Worm (Caenorhabditis elegans) whole organism, L4 larva: ENCODE measurements around the gene F49C12.15.
"Not testable (repeated sequence)": the region's sequence is repeated elsewhere in the genome, so short reads cannot be mapped to it uniquely, and the experiment has no call there.

Source experiments
- F10B5.3 ChIP-seq: sonication (generic microtip); optimal IDR thresholded peaks from 2 replicates; lab custom pipeline; 2016; ENCODE audit warnings: mild to moderate bottlenecking, missing genetic modification characterization, missing compliant biosample characterization
- R02D3.7 ChIP-seq: fragments of 150-350 bp; sonication (generic microtip); optimal IDR thresholded peaks from 3 replicates; lab custom pipeline; 2014; ENCODE audit warnings: missing biosample characterization, missing genetic modification characterization
- T20F7.1 ChIP-seq: fragments of 200-800 bp; sonication (Bioruptor generic); optimal IDR thresholded peaks from 2 replicates; lab custom pipeline; 2018; ENCODE audit warnings: mild to moderate bottlenecking, missing genetic modification characterization, missing compliant biosample characterization
- T26A8.4 ChIP-seq: fragments of 200-800 bp; sonication (Bioruptor generic); IDR thresholded peaks from 2 replicates; pipeline ENCODE4 v1.3.6; 2022; ENCODE audit warnings: missing genetic modification characterization, missing compliant biosample characterization
- ZK337.2 ChIP-seq: fragments of 200-800 bp; sonication (Bioruptor generic); IDR thresholded peaks from 2 replicates; pipeline ENCODE4 v1.3.6; 2022; ENCODE audit warnings: missing genetic modification reagents, missing genetic modification characterization, missing compliant biosample characterization
- aha-1 ChIP-seq: fragments of 150-350 bp; peaks from one replicate; lab custom pipeline; 2014; ENCODE audit warnings: missing biosample characterization, missing genetic modification characterization
- aly-2 ChIP-seq: sonication (generic microtip); optimal IDR thresholded peaks from 2 replicates; lab custom pipeline; 2018; ENCODE audit warnings: missing biosample characterization, missing genetic modification characterization
- ama-1 ChIP-seq: fragments of 150-350 bp; optimal IDR thresholded peaks from 2 replicates; lab custom pipeline; 2014; ENCODE audit warnings: inconsistent platforms, mixed read lengths
- ceh-20 ChIP-seq: fragments of 200-800 bp; sonication (Bioruptor generic); IDR thresholded peaks from 2 replicates; pipeline ENCODE4 v1.3.6; 2022; ENCODE audit warnings: missing genetic modification reagents, missing genetic modification characterization, missing compliant biosample characterization
- ceh-32 ChIP-seq: sonication (generic microtip); optimal IDR thresholded peaks from 2 replicates; lab custom pipeline; 2016; ENCODE audit warnings: mild to moderate bottlenecking, missing genetic modification characterization, missing compliant biosample characterization; ENCODE audit not compliant: poor library complexity
- ceh-62 ChIP-seq: sonication (generic microtip); optimal IDR thresholded peaks from 2 replicates; lab custom pipeline; 2017; ENCODE audit warnings: missing biosample characterization, missing genetic modification characterization
- ctbp-1 ChIP-seq: fragments of 200-800 bp; sonication (Bioruptor generic); IDR thresholded peaks from 2 replicates; pipeline ENCODE4 v1.3.6; 2022; ENCODE audit warnings: missing genetic modification reagents, missing genetic modification characterization, missing compliant biosample characterization
- daf-16 ChIP-seq, 3 experiments: sonication (generic microtip); optimal IDR thresholded peaks; 2 replicates each; lab custom pipeline; 2016 to 2017; ENCODE audit warnings: missing genetic modification characterization in 3 of 3, missing genetic modification reagents in 3 of 3, mild to moderate bottlenecking in 2 of 3, missing compliant biosample characterization in 2 of 3, missing biosample characterization in 1 of 3, moderate library complexity in 1 of 3
- daf-8 ChIP-seq: fragments of 200-800 bp; sonication (Bioruptor generic); IDR thresholded peaks from 2 replicates; pipeline ENCODE4 v1.3.6; 2022; ENCODE audit warnings: missing genetic modification characterization, missing compliant biosample characterization
- dmd-8 ChIP-seq: fragments of 200-800 bp; sonication (Bioruptor generic); IDR thresholded peaks from 2 replicates; pipeline ENCODE4 v1.3.6; 2022; ENCODE audit warnings: missing genetic modification characterization, missing compliant biosample characterization
- egl-27 ChIP-seq: sonication (generic microtip); optimal IDR thresholded peaks from 3 replicates; lab custom pipeline; 2017; ENCODE audit warnings: missing biosample characterization, missing genetic modification reagents, missing genetic modification characterization
- fkh-10 ChIP-seq: fragments of 150-350 bp; optimal IDR thresholded peaks from 2 replicates; lab custom pipeline; 2014; ENCODE audit warnings: missing biosample characterization, missing genetic modification reagents, missing genetic modification characterization
- gei-8 ChIP-seq: fragments of 200-800 bp; sonication (Bioruptor generic); optimal IDR thresholded peaks from 2 replicates; lab custom pipeline; 2018; ENCODE audit warnings: mild to moderate bottlenecking, missing genetic modification characterization, missing compliant biosample characterization
- hif-1 ChIP-seq, 2 experiments: sonication (generic microtip); optimal IDR thresholded peaks; 2 replicates each; lab custom pipeline; 2016 to 2017; ENCODE audit warnings: missing compliant biosample characterization in 2 of 2, missing genetic modification characterization in 2 of 2, missing genetic modification reagents in 2 of 2, missing genotype in 2 of 2, mild to moderate bottlenecking in 1 of 2
- hlh-11 ChIP-seq: fragments of 200-800 bp; sonication (Bioruptor generic); optimal IDR thresholded peaks from 2 replicates; lab custom pipeline; 2018; ENCODE audit warnings: mild to moderate bottlenecking, missing genetic modification characterization, missing compliant biosample characterization
- hmg-1.1 ChIP-seq: fragments of 200-800 bp; sonication (Bioruptor generic); IDR thresholded peaks from 2 replicates; pipeline ENCODE4 v1.3.6; 2022; ENCODE audit warnings: missing genetic modification reagents, missing genetic modification characterization, missing compliant biosample characterization
- jun-1 ChIP-seq: fragments of 150-350 bp; optimal IDR thresholded peaks from 2 replicates; lab custom pipeline; 2014; ENCODE audit warnings: missing biosample characterization, missing genetic modification reagents, missing genetic modification characterization
- lim-7 ChIP-seq: fragments of 200-800 bp; sonication (Bioruptor generic); IDR thresholded peaks from 2 replicates; pipeline ENCODE4 v1.3.6; 2022; ENCODE audit warnings: missing genetic modification characterization, missing compliant biosample characterization
- lin-1 ChIP-seq: fragments of 200-800 bp; sonication (Bioruptor generic); IDR thresholded peaks from 2 replicates; pipeline ENCODE4 v1.3.6; 2022; ENCODE audit warnings: missing genetic modification reagents, missing genetic modification characterization, missing compliant biosample characterization
- lin-15B ChIP-seq: fragments of 150-350 bp; sonication (generic microtip); optimal IDR thresholded peaks from 3 replicates; lab custom pipeline; 2014; ENCODE audit warnings: missing biosample characterization, missing genetic modification characterization
- lin-29 ChIP-seq: fragments of 200-800 bp; sonication (Bioruptor generic); IDR thresholded peaks from 2 replicates; pipeline ENCODE4 v1.3.6; 2022; ENCODE audit warnings: missing genetic modification reagents, missing genetic modification characterization, missing compliant biosample characterization
- madf-9 ChIP-seq: fragments of 200-800 bp; sonication (Bioruptor generic); conservative IDR thresholded peaks from 2 replicates; pipeline ENCODE4 v1.3.6; 2022; ENCODE audit warnings: missing genetic modification reagents, missing genetic modification characterization, missing compliant biosample characterization
- mdl-1 ChIP-seq, 2 experiments: fragments of 150-350 bp in 1 of 2; sonication (generic microtip) in 1 of 2; optimal IDR thresholded peaks; 2 replicates each; lab custom pipeline; 2014 to 2017; ENCODE audit warnings: missing biosample characterization in 2 of 2, missing genetic modification characterization in 2 of 2
- mes-2 ChIP-seq: sonication (generic microtip); optimal IDR thresholded peaks from 2 replicates; lab custom pipeline; 2016; ENCODE audit warnings: missing genotype, mild to moderate bottlenecking, missing genetic modification characterization, missing compliant biosample characterization; ENCODE audit not compliant: poor library complexity, severe bottlenecking
- mxl-3 ChIP-seq: fragments of 200-800 bp; sonication (Bioruptor generic); optimal IDR thresholded peaks from 2 replicates; lab custom pipeline; 2018; ENCODE audit warnings: mild to moderate bottlenecking, missing genetic modification characterization, missing compliant biosample characterization
- nhr-11 ChIP-seq: fragments of 150-350 bp; optimal IDR thresholded peaks from 2 replicates; lab custom pipeline; 2014; ENCODE audit warnings: missing biosample characterization, missing genetic modification characterization
- nhr-237 ChIP-seq: sonication (generic microtip); optimal IDR thresholded peaks from 2 replicates; lab custom pipeline; 2017; ENCODE audit warnings: missing biosample characterization, missing genetic modification characterization
- nhr-41 ChIP-seq: fragments of 200-800 bp; sonication (Bioruptor generic); IDR thresholded peaks from 2 replicates; pipeline ENCODE4 v1.3.6; 2022; ENCODE audit warnings: missing genetic modification reagents, missing genetic modification characterization, missing compliant biosample characterization
- nhr-48 ChIP-seq: sonication (generic microtip); optimal IDR thresholded peaks from 2 replicates; lab custom pipeline; 2016; ENCODE audit warnings: mild to moderate bottlenecking, missing genetic modification characterization, missing compliant biosample characterization
- php-3 ChIP-seq: fragments of 200-800 bp; sonication (Bioruptor generic); IDR thresholded peaks from 2 replicates; pipeline ENCODE4 v1.3.6; 2022; ENCODE audit warnings: missing genetic modification reagents, missing genetic modification characterization, missing compliant biosample characterization
- pqm-1 ChIP-seq: sonication (generic microtip); optimal IDR thresholded peaks from 2 replicates; lab custom pipeline; 2017; ENCODE audit warnings: missing biosample characterization, missing genetic modification characterization
- rbr-2 ChIP-seq: sonication (generic microtip); optimal IDR thresholded peaks from 2 replicates; lab custom pipeline; 2016; ENCODE audit warnings: missing genotype, missing genetic modification characterization, missing compliant biosample characterization
- sdz-12 ChIP-seq: fragments of 200-800 bp; sonication (Bioruptor generic); optimal IDR thresholded peaks from 2 replicates; lab custom pipeline; 2018; ENCODE audit warnings: mild to moderate bottlenecking, missing genetic modification characterization, missing compliant biosample characterization
- snpc-1.2 ChIP-seq: fragments of 200-800 bp; sonication (Bioruptor generic); IDR thresholded peaks from 2 replicates; pipeline ENCODE4 v1.3.6; 2022; ENCODE audit warnings: missing genetic modification reagents, missing genetic modification characterization, missing compliant biosample characterization
- zag-1 ChIP-seq: fragments of 150-350 bp; optimal IDR thresholded peaks from 2 replicates; lab custom pipeline; 2014; ENCODE audit warnings: missing biosample characterization, missing genetic modification characterization
- zfp-2 ChIP-seq: sonication (generic microtip); optimal IDR thresholded peaks from 2 replicates; lab custom pipeline; 2016; ENCODE audit warnings: mild to moderate bottlenecking, missing genetic modification characterization, missing compliant biosample characterization
- zip-11 ChIP-seq: fragments of 200-800 bp; sonication (Bioruptor generic); IDR thresholded peaks from 2 replicates; pipeline ENCODE4 v1.3.6; 2022; ENCODE audit warnings: missing genetic modification characterization, missing compliant biosample characterization
- zip-2 ChIP-seq: fragments of 150-350 bp; optimal IDR thresholded peaks from 2 replicates; lab custom pipeline; 2014; ENCODE audit warnings: missing biosample characterization, missing genetic modification characterization
- ztf-7 ChIP-seq: fragments of 150-350 bp; optimal IDR thresholded peaks from 2 replicates; lab custom pipeline; 2014; ENCODE audit warnings: missing biosample characterization, missing genetic modification characterization

The F49C12.15 gene

DNA sequence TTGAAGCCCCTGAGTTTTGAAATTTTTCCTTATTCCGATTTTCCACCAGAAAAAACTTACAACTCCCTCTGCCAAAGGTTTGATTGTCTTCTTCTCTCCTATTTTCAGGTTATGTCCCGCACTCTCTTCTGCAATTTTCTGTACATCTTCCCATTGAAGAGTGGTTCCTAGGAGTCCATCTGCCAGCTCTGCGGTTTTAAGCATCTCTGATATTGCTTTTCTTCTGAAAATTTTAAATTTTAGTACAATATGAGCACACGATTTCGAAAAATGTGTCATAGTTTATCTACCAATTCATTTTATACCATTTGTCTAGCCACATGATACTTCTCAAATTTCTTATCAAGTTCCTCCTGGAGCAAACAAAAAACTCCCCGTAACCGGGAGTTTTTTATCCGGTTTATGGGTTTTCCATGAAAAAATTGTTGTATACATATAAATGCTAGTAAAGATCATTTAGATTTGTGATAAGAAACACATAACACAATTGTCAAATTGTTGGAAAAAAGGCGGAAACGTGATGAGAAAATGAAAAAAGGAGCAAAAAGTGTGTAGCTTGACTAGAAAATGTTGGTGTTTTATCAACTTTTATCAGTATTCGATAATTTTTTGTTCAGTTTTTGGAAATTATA lies 13.2 kb upstream of the F49C12.15 start (continued):
- peak in 1 of 2 experiments; percentile 43 for TF ChIP-seq mdl-1 (tag; optimal IDR thresholded peaks at IDR 0.05; lab: Kevin White, UChicago)
- TF ChIP-seq zfp-2 (tag; lab: Kevin White, UChicago), result no peak
- TF ChIP-seq daf-16 (GFP tag; optimal IDR thresholded peaks at IDR 0.05; lab: Kevin White, UChicago), result no peak
- peak; percentile 62 for TF ChIP-seq daf-16 (tag; optimal IDR thresholded peaks at IDR 0.05; lab: Kevin White, UChicago)
- TF ChIP-seq fkh-10 (GFP tag; lab: Kevin White, UChicago), result no peak
- TF ChIP-seq sdz-12, result no peak
- TF ChIP-seq F10B5.3 (tag; lab: Kevin White, UChicago), result no peak
- TF ChIP-seq nhr-11 (tag; lab: Kevin White, UChicago), result no peak
- TF ChIP-seq daf-8 (GFP tag; lab: Robert Waterston, UW), result no peak
- no peak for TF ChIP-seq hif-1 (tag; optimal IDR thresholded peaks at IDR 0.05; lab: Kevin White, UChicago)
- TF ChIP-seq jun-1, result no peak
- TF ChIP-seq lin-29 (GFP tag; lab: Robert Waterston, UW), result no peak
- no peak for TF ChIP-seq nhr-48 (tag; lab: Kevin White, UChicago)
- no peak for TF ChIP-seq zip-11
- peak; percentile 13 for TF ChIP-seq T20F7.1 (GFP tag; lab: Kevin White, UChicago)
- TF ChIP-seq hmg-1.1 (GFP tag; lab: Robert Waterston, UW), result no peak
- TF ChIP-seq R02D3.7 (tag; lab: Kevin White, UChicago), result no peak
- TF ChIP-seq lin-1 (GFP tag; lab: Robert Waterston, UW), result peak; percentile 20; the same call in 1 of the 2 replicates
- no peak for TF ChIP-seq ceh-32 (tag; lab: Kevin White, UChicago)
- 0 out of 2 replicates have a peak, but pooled peaks have one; percentile 32 for TF ChIP-seq php-3 (GFP tag; lab: Robert Waterston, UW)

DNA sequence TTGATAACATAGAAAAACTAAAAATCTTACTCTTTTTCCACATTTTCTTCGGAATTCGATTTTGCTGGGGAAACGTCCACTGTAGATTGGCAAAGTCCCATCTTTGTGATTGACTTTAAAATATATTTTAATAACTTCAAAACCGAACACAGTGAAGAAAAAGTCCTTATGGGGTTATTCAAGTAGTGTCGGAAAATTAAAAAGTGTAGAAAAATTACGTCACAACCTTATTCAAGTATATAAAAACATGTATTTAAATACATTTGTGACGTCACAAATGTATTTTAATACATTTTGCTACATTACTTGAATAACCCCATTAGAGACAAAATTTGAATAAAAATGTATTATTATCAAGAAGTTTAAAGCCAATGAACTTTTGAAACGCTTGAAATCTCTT lies 11.4 kb upstream of the F49C12.15 start, which contains the start of gene F49C12.7:
F49C12.7 (minus strand) TSS at position 101 of the 400 bp plus-strand sequence.
- not testable (repeated sequence) for TF ChIP-seq ceh-62, nhr-237, ztf-7 (tag; lab: Kevin White, UChicago)

- peak; percentile 83 for TF ChIP-seq mes-2
- TF ChIP-seq mdl-1 (tag; optimal IDR thresholded peaks at IDR 0.05; lab: Kevin White, UChicago), result peak in 1 of 2 experiments; percentile 9
- TF ChIP-seq nhr-41 (GFP tag; lab: Robert Waterston, UW), result no peak
- no peak for TF ChIP-seq daf-8 (GFP tag; lab: Robert Waterston, UW)
- no peak for TF ChIP-seq mxl-3 (GFP tag; lab: Kevin White, UChicago)
- TF ChIP-seq aly-2 (tag; lab: Kevin White, UChicago), result no peak
- TF ChIP-seq T26A8.4 (GFP tag; lab: Robert Waterston, UW), result no peak
- TF ChIP-seq lim-7 (GFP tag; lab: Robert Waterston, UW), result no peak
- peak; percentile 45; the same call in 1 of the 2 replicates for TF ChIP-seq snpc-1.2 (GFP tag; lab: Robert Waterston, UW)
- no peak for TF ChIP-seq aha-1 (tag; lab: Kevin White, UChicago)
- TF ChIP-seq ZK337.2 (GFP tag; lab: Robert Waterston, UW), result no peak
- peak; percentile 30 for TF ChIP-seq hlh-11 (tag; lab: Kevin White, UChicago)
- TF ChIP-seq dmd-8 (GFP tag; lab: Robert Waterston, UW), result no peak
- TF ChIP-seq ceh-20 (GFP tag; lab: Robert Waterston, UW), result no peak
- no peak for TF ChIP-seq ceh-62 (tag; lab: Kevin White, UChicago)
- no peak for TF ChIP-seq ztf-7 (tag; lab: Kevin White, UChicago)
- no peak for TF ChIP-seq egl-27 (tag; lab: Kevin White, UChicago)
- no peak for TF ChIP-seq pqm-1
- TF ChIP-seq gei-8 (GFP tag; lab: Kevin White, UChicago), result no peak
- no peak for TF ChIP-seq lin-15B (tag; lab: Kevin White, UChicago)
- no peak for TF ChIP-seq madf-9 (GFP tag; lab: Robert Waterston, UW)
- TF ChIP-seq daf-16 (GFP tag; optimal IDR thresholded peaks at IDR 0.05; lab: Kevin White, UChicago), result no peak
- peak; percentile 12 for TF ChIP-seq daf-16 (tag; optimal IDR thresholded peaks at IDR 0.05; lab: Kevin White, UChicago)
- TF ChIP-seq rbr-2, result peak; percentile 19
- TF ChIP-seq lin-29 (GFP tag; lab: Robert Waterston, UW), result no peak
- no peak for TF ChIP-seq ama-1 (lab: Kevin White, UChicago)
- TF ChIP-seq F10B5.3 (tag; lab: Kevin White, UChicago), result no peak
- peak; percentile 3 for TF ChIP-seq T20F7.1 (GFP tag; lab: Kevin White, UChicago)
- TF ChIP-seq fkh-10 (GFP tag; lab: Kevin White, UChicago), result peak; percentile 19
- TF ChIP-seq ctbp-1 (GFP tag; lab: Robert Waterston, UW), result 0 out of 2 replicates have a peak, but pooled peaks have one; percentile 9
- TF ChIP-seq zip-2 (tag; lab: Kevin White, UChicago), result no peak
- no peak for TF ChIP-seq zag-1 (tag; lab: Kevin White, UChicago)
These were observed 8.1 kb upstream of the F49C12.15 start, which contains the start of the genes F49C12.9 and rpn-7 for ce11 chrIV:9316068-9316681. Gene F49C12.9, minus strand, starts transcription at chrIV:9316215. Gene rpn-7, plus strand, starts transcription at chrIV:9316631.
